Fruit fly (Drosophila melanogaster): ENCODE measurements around the gene Atg101.

dm6 chrX:18812111-18812510 lies 20.6 kb downstream of the Atg101 start:
- TF ChIP-seq Pif1A (GFP tag; optimal IDR thresholded peaks at IDR 0.05) (no peak), EcR (GFP tag; optimal IDR thresholded peaks at IDR 0.05) (no peak), CG14655 (GFP tag; optimal IDR thresholded peaks at IDR 0.05) (no peak)

Data from whole organism, pupa.